Worm (Caenorhabditis elegans) whole organism, young adult: Measurements from ENCODE around the gene ccch-1.

ENCODE experiments used
- B0035.1 ChIP-seq: sonication (generic microtip); optimal IDR thresholded peaks from 2 replicates; lab custom pipeline; 2016; ENCODE audit warnings: missing genetic modification characterization, mild to moderate bottlenecking, missing compliant biosample characterization, missing genotype, missing genetic modification reagents
- B0336.3 ChIP-seq: fragments of 200-800 bp; sonication (Bioruptor generic); IDR thresholded peaks from 2 replicates; pipeline ENCODE4 v1.3.6; 2022; ENCODE audit warnings: missing genetic modification characterization, missing compliant biosample characterization
- C06A6.2 ChIP-seq: fragments of 200-800 bp; sonication (Bioruptor generic); conservative IDR thresholded peaks from 2 replicates; pipeline ENCODE4 v1.3.6; 2022; ENCODE audit warnings: missing genetic modification characterization, missing compliant biosample characterization
- F22D6.2 ChIP-seq: sonication (generic microtip); optimal IDR thresholded peaks from 2 replicates; lab custom pipeline; 2016; ENCODE audit warnings: mild to moderate bottlenecking, missing genetic modification characterization, missing compliant biosample characterization
- F23B12.7 ChIP-seq: sonication (generic microtip); optimal IDR thresholded peaks from 2 replicates; lab custom pipeline; 2017; ENCODE audit warnings: missing genetic modification characterization, mild to moderate bottlenecking, missing compliant biosample characterization, antibody characterized with exemption, moderate library complexity; ENCODE audit not compliant: insufficient read depth
- F33H1.4 ChIP-seq: fragments of 200-800 bp; sonication (Bioruptor generic); IDR thresholded peaks from 2 replicates; pipeline ENCODE4 v1.3.6; 2022; ENCODE audit warnings: missing genetic modification reagents, missing genetic modification characterization, missing compliant biosample characterization
- F52B5.7 ChIP-seq: sonication (generic microtip); optimal IDR thresholded peaks from 2 replicates; lab custom pipeline; 2016; ENCODE audit warnings: mild to moderate bottlenecking, missing genetic modification characterization, missing compliant biosample characterization
- F55B11.4 ChIP-seq: sonication (generic microtip); optimal IDR thresholded peaks from 2 replicates; lab custom pipeline; 2016; ENCODE audit warnings: missing compliant biosample characterization, missing genetic modification characterization, borderline replicate concordance; ENCODE audit not compliant: insufficient read depth
- K11D2.4 ChIP-seq: fragments of 200-800 bp; sonication (Bioruptor generic); IDR thresholded peaks from 2 replicates; pipeline ENCODE4 v1.3.6; 2022; ENCODE audit warnings: missing genetic modification reagents, missing genetic modification characterization, missing compliant biosample characterization
- Y53G8AR.9 ChIP-seq: fragments of 200-800 bp; sonication (Bioruptor generic); conservative IDR thresholded peaks from 2 replicates; pipeline ENCODE4 v1.3.6; 2022; ENCODE audit warnings: missing genetic modification reagents, missing genetic modification characterization, missing compliant biosample characterization
- Y56A3A.18 ChIP-seq: fragments of 200-800 bp; sonication (Bioruptor generic); IDR thresholded peaks from 2 replicates; pipeline ENCODE4 v1.3.6; 2022; ENCODE audit warnings: missing genetic modification reagents, missing genetic modification characterization, missing compliant biosample characterization
- Y79H2A.3 ChIP-seq: fragments of 200-800 bp; sonication (Bioruptor generic); conservative IDR thresholded peaks from 2 replicates; pipeline ENCODE4 v1.3.6; 2022; ENCODE audit warnings: missing genetic modification reagents, missing genetic modification characterization, missing compliant biosample characterization
- Y95B8A.8 ChIP-seq: fragments of 200-800 bp; sonication (Bioruptor generic); IDR thresholded peaks from 2 replicates; pipeline ENCODE4 v1.3.6; 2022; ENCODE audit warnings: missing genetic modification reagents, missing genetic modification characterization, missing compliant biosample characterization
- aptf-2 ChIP-seq: fragments of 200-800 bp; sonication (Bioruptor generic); conservative IDR thresholded peaks from 2 replicates; pipeline ENCODE4 v1.3.6; 2022; ENCODE audit warnings: missing genetic modification reagents, missing genetic modification characterization, missing compliant biosample characterization
- athp-1 ChIP-seq: sonication (generic microtip); optimal IDR thresholded peaks from 2 replicates; lab custom pipeline; 2017; ENCODE audit warnings: mild to moderate bottlenecking, missing genetic modification characterization, missing compliant biosample characterization
- ceh-100 ChIP-seq: fragments of 200-800 bp; sonication (Bioruptor generic); IDR thresholded peaks from 2 replicates; pipeline ENCODE4 v1.3.6; 2022; ENCODE audit warnings: missing genetic modification reagents, missing genetic modification characterization, missing compliant biosample characterization
- ceh-91 ChIP-seq: fragments of 200-800 bp; sonication (Bioruptor generic); IDR thresholded peaks from 2 replicates; pipeline ENCODE4 v1.3.6; 2022; ENCODE audit warnings: missing genetic modification reagents, missing genetic modification characterization, missing compliant biosample characterization
- egl-44 ChIP-seq: fragments of 200-800 bp; sonication (Bioruptor generic); IDR thresholded peaks from 2 replicates; pipeline ENCODE4 v1.3.6; 2022; ENCODE audit warnings: missing genetic modification reagents, missing genetic modification characterization, missing compliant biosample characterization
- hmg-20 ChIP-seq: fragments of 200-800 bp; sonication (Bioruptor generic); IDR thresholded peaks from 2 replicates; pipeline ENCODE4 v1.3.6; 2022; ENCODE audit warnings: missing genetic modification reagents, missing genetic modification characterization, missing compliant biosample characterization
- hsf-1 ChIP-seq: fragments of 200-800 bp; sonication (Bioruptor generic); IDR thresholded peaks from 2 replicates; pipeline ENCODE4 v1.3.6; 2022; ENCODE audit warnings: missing genetic modification reagents, missing genetic modification characterization, missing compliant biosample characterization
- let-526 ChIP-seq: fragments of 200-800 bp; sonication (Bioruptor generic); IDR thresholded peaks from 2 replicates; pipeline ENCODE4 v1.3.6; 2022; ENCODE audit warnings: missing genetic modification reagents, missing genetic modification characterization, missing compliant biosample characterization
- lin-35 ChIP-seq, 3 experiments: fragments of 150-350 bp in 2 of 3; sonication (generic microtip) in 1 of 3; optimal IDR thresholded peaks; 2 replicates each; lab custom pipeline; 2014 to 2018; ENCODE audit warnings: missing biosample characterization in 3 of 3, missing genetic modification characterization in 3 of 3, missing genetic modification reagents in 3 of 3
- lin-54 ChIP-seq: fragments of 200-800 bp; sonication (Bioruptor generic); optimal IDR thresholded peaks from 2 replicates; lab custom pipeline; 2018; ENCODE audit warnings: mild to moderate bottlenecking, missing genetic modification characterization, missing compliant biosample characterization
- madf-6 ChIP-seq: fragments of 200-800 bp; sonication (Bioruptor generic); IDR thresholded peaks from 2 replicates; pipeline ENCODE4 v1.3.6; 2022; ENCODE audit warnings: missing genetic modification reagents, missing genetic modification characterization, missing compliant biosample characterization
- madf-8 ChIP-seq: fragments of 200-800 bp; sonication (Bioruptor generic); conservative IDR thresholded peaks from 2 replicates; pipeline ENCODE4 v1.3.6; 2022; ENCODE audit warnings: missing genetic modification reagents, missing genetic modification characterization, missing compliant biosample characterization
- nfya-2 ChIP-seq: fragments of 200-800 bp; sonication (Bioruptor generic); IDR thresholded peaks from 2 replicates; pipeline ENCODE4 v1.3.6; 2022; ENCODE audit warnings: missing genetic modification reagents, missing genetic modification characterization, missing compliant biosample characterization
- nfyb-1 ChIP-seq: fragments of 200-800 bp; sonication (Bioruptor generic); IDR thresholded peaks from 2 replicates; pipeline ENCODE4 v1.3.6; 2022; ENCODE audit warnings: missing genetic modification reagents, missing genetic modification characterization, missing compliant biosample characterization
- nhr-80 ChIP-seq: sonication (generic microtip); optimal IDR thresholded peaks from 2 replicates; lab custom pipeline; 2016; ENCODE audit warnings: missing genetic modification characterization, missing compliant biosample characterization
- repo-1 ChIP-seq: sonication (generic microtip); optimal IDR thresholded peaks from 2 replicates; lab custom pipeline; 2017; ENCODE audit warnings: mild to moderate bottlenecking, missing genetic modification characterization, missing compliant biosample characterization
- snpc-1.3 ChIP-seq: sonication (generic microtip); optimal IDR thresholded peaks from 2 replicates; lab custom pipeline; 2017; ENCODE audit warnings: missing genetic modification characterization, mild to moderate bottlenecking, missing compliant biosample characterization, antibody characterized with exemption, moderate library complexity, missing genotype, missing genetic modification reagents; ENCODE audit not compliant: insufficient read depth
- somi-1 ChIP-seq: fragments of 200-800 bp; sonication (Bioruptor generic); optimal IDR thresholded peaks from 2 replicates; lab custom pipeline; 2018; ENCODE audit warnings: mild to moderate bottlenecking, missing genetic modification characterization, missing compliant biosample characterization
- tbp1 ChIP-seq: fragments of 200-800 bp; sonication (Bioruptor generic); optimal IDR thresholded peaks from 2 replicates; lab custom pipeline; 2018; ENCODE audit warnings: mild to moderate bottlenecking, missing genetic modification characterization, missing compliant biosample characterization
- tbx-9 ChIP-seq: sonication (generic microtip); optimal IDR thresholded peaks from 2 replicates; lab custom pipeline; 2016; ENCODE audit warnings: borderline replicate concordance, missing genetic modification characterization, inconsistent platforms, missing compliant biosample characterization
- tlf-1 ChIP-seq: fragments of 200-800 bp; sonication (Bioruptor generic); optimal IDR thresholded peaks from 2 replicates; lab custom pipeline; 2018; ENCODE audit warnings: mild to moderate bottlenecking, missing genetic modification characterization, missing compliant biosample characterization
- zim-3 ChIP-seq: sonication (generic microtip); optimal IDR thresholded peaks from 2 replicates; lab custom pipeline; 2017; ENCODE audit warnings: mild to moderate bottlenecking, missing genetic modification characterization, moderate library complexity, missing compliant biosample characterization
- ztf-26 ChIP-seq: sonication (generic microtip); optimal IDR thresholded peaks from 2 replicates; lab custom pipeline; 2017; ENCODE audit warnings: missing genetic modification characterization, missing compliant biosample characterization
- ztf-28 ChIP-seq: fragments of 200-800 bp; sonication (Bioruptor generic); IDR thresholded peaks from 2 replicates; pipeline ENCODE4 v1.3.6; 2022; ENCODE audit warnings: missing genetic modification reagents, missing genetic modification characterization, missing compliant biosample characterization

Gene ccch-1

ce11 chrV:11497475-11497874 lies 30.2 kb upstream of the ccch-1 start:
- no peak for TF ChIP-seq zim-3 (tag; lab: Kevin White, UChicago)
- TF ChIP-seq repo-1 (tag; lab: Kevin White, UChicago) = no peak
- TF ChIP-seq K11D2.4 (GFP tag; lab: Robert Waterston, UW) = no peak
- no peak for TF ChIP-seq hmg-20 (GFP tag; lab: Robert Waterston, UW)
- TF ChIP-seq snpc-1.3 = no peak
- TF ChIP-seq F22D6.2 (tag; lab: Kevin White, UChicago) = no peak
- TF ChIP-seq B0035.1 (tag; lab: Kevin White, UChicago) = no peak
- TF ChIP-seq tbx-9 (tag; lab: Kevin White, UChicago) = no peak
- TF ChIP-seq ceh-100 (GFP tag; lab: Robert Waterston, UW) = no peak
- TF ChIP-seq hsf-1 = no peak
- TF ChIP-seq, all 124 proteins: peak for 0

ce11 chrV:11499786-11500185 lies 27.8 kb upstream of the ccch-1 start:
- TF ChIP-seq somi-1 (GFP tag; lab: Kevin White, UChicago) = peak; percentile 10
- no peak for TF ChIP-seq F52B5.7 (tag; lab: Kevin White, UChicago)
- no peak for TF ChIP-seq tlf-1

- TF ChIP-seq nhr-80 (tag; lab: Kevin White, UChicago) = peak; percentile 60
- TF ChIP-seq ztf-26 (tag; lab: Kevin White, UChicago) = no peak
- no peak for TF ChIP-seq tbx-9 (tag; lab: Kevin White, UChicago)
- TF ChIP-seq F55B11.4 (tag; lab: Kevin White, UChicago) = no peak
- no peak for TF ChIP-seq F33H1.4 (GFP tag; lab: Robert Waterston, UW)
- no peak for TF ChIP-seq Y56A3A.18 (GFP tag; lab: Robert Waterston, UW)
These were observed 26.7 kb upstream of the ccch-1 start for ce11 chrV:11500980-11501379.

ce11 chrV:11503081-11503751 lies 24.4 kb upstream of the ccch-1 start, which contains the start of gene C55A6.12:
Gene C55A6.12, minus strand, starts transcription at chrV:11503131.
- TF ChIP-seq let-526 (GFP tag; lab: Robert Waterston, UW) = no peak
- peak; percentile 43 for TF ChIP-seq lin-54
- peak; percentile 98 for TF ChIP-seq nfya-2 (GFP tag; lab: Robert Waterston, UW)
- TF ChIP-seq F33H1.4 (GFP tag; lab: Robert Waterston, UW) = no peak
- TF ChIP-seq nfyb-1 (GFP tag; lab: Robert Waterston, UW) = peak; percentile 99
- TF ChIP-seq lin-35 (GFP tag; optimal IDR thresholded peaks at IDR 0.05; lab: Kevin White, UChicago) = peak in 1 of 3 experiments; percentile 45

ce11 chrV:11504853-11505397 lies 22.7 kb upstream of the ccch-1 start, which contains the start of the genes C55A6.1 and C55A6.10:
Gene C55A6.1, minus strand, starts transcription at chrV:11504968.
Gene C55A6.10, plus strand, starts transcription at chrV:11505347.
- TF ChIP-seq ztf-26 (tag; lab: Kevin White, UChicago) (peak; percentile 51), K11D2.4 (GFP tag; lab: Robert Waterston, UW) (peak; percentile 78; the same call in 1 of the 2 replicates), F23B12.7 (tag; lab: Kevin White, UChicago) (peak; percentile 56), lin-35 (GFP tag; optimal IDR thresholded peaks at IDR 0.05; lab: Kevin White, UChicago) (peak in 1 of 3 experiments; percentile 66), Y53G8AR.9 (peak; percentile 70; the same call in 1 of the 2 replicates), athp-1 (tag; lab: Kevin White, UChicago) (peak; percentile 59), C06A6.2 (GFP tag; lab: Robert Waterston, UW) (peak; percentile 83), B0336.3 (GFP tag; lab: Robert Waterston, UW) (0 out of 2 replicates have a peak, but pooled peaks have one; percentile 54), tlf-1 (peak; percentile 30), hsf-1 (peak; percentile 38), aptf-2 (GFP tag; lab: Robert Waterston, UW) (0 out of 2 replicates have a peak, but pooled peaks have one; percentile 25), Y79H2A.3 (GFP tag; lab: Robert Waterston, UW) (peak; percentile 70; the same call in 1 of the 2 replicates), ztf-28 (GFP tag; lab: Robert Waterston, UW) (peak; percentile 82; the same call in 1 of the 2 replicates), egl-44 (peak; percentile 65; the same call in 1 of the 2 replicates), B0035.1 (tag; lab: Kevin White, UChicago) (peak; percentile 35), ceh-91 (GFP tag; lab: Robert Waterston, UW) (peak; percentile 74), tbp1 (GFP tag; lab: Kevin White, UChicago) (peak; percentile 51), Y95B8A.8 (GFP tag; lab: Robert Waterston, UW) (peak; percentile 78; the same call in 1 of the 2 replicates), madf-8 (GFP tag; lab: Robert Waterston, UW) (peak; percentile 42; the same call in 1 of the 2 replicates), nhr-80 (tag; lab: Kevin White, UChicago) (peak; percentile 70), let-526 (GFP tag; lab: Robert Waterston, UW) (peak; percentile 67; the same call in 1 of the 2 replicates), madf-6 (GFP tag; lab: Robert Waterston, UW) (peak; percentile 71)
